Fruit fly (Drosophila melanogaster) whole organism, embryonic: ENCODE results near the gene Cdc50.

ENCODE experiments used
- Asciz ChIP-seq: fragments of 200-800 bp; sonication (Bioruptor generic); optimal IDR thresholded peaks from 2 replicates; lab custom pipeline; 2017; ENCODE audit warnings: missing biosample characterization, mild to moderate bottlenecking, missing genetic modification characterization, missing genetic modification reagents
- B-H1 ChIP-seq: fragments of 200-800 bp; sonication (Bioruptor generic); IDR thresholded peaks from 3 replicates; pipeline ENCODE4 v1.3.6; 2022; ENCODE audit warnings: missing biosample characterization, missing genetic modification characterization
- Blimp-1 ChIP-seq: fragments of 200-800 bp; sonication (Bioruptor generic); optimal IDR thresholded peaks from 3 replicates; lab custom pipeline; 2018; ENCODE audit warnings: missing biosample characterization, missing genetic modification characterization, mild to moderate bottlenecking, moderate library complexity, missing genetic modification reagents
- CG10274 ChIP-seq: fragments of 200-800 bp; sonication (Bioruptor generic); optimal IDR thresholded peaks from 3 replicates; lab custom pipeline; 2017; ENCODE audit warnings: missing biosample characterization, mild to moderate bottlenecking, missing genetic modification characterization
- CG10431 ChIP-seq: fragments of 200-800 bp; sonication (Bioruptor generic); optimal IDR thresholded peaks from 3 replicates; lab custom pipeline; 2018; ENCODE audit warnings: missing biosample characterization, mild to moderate bottlenecking, missing genetic modification characterization
- CG13775 ChIP-seq: fragments of 200-800 bp; sonication (Bioruptor generic); optimal IDR thresholded peaks from 3 replicates; lab custom pipeline; 2017; ENCODE audit warnings: missing biosample characterization, mild to moderate bottlenecking, missing genetic modification characterization
- CG14441 ChIP-seq: fragments of 200-800 bp; sonication (Bioruptor generic); IDR thresholded peaks from 2 replicates; pipeline ENCODE4 v1.3.6; 2022; ENCODE audit warnings: missing biosample characterization, missing genetic modification characterization
- CG17829 ChIP-seq: fragments of 200-800 bp; optimal IDR thresholded peaks from 2 replicates; lab custom pipeline; 2019; ENCODE audit warnings: missing biosample characterization, mild to moderate bottlenecking, missing genetic modification characterization, moderate library complexity
- CG18599 ChIP-seq: fragments of 200-800 bp; sonication (Bioruptor generic); optimal IDR thresholded peaks from 3 replicates; lab custom pipeline; 2017; ENCODE audit warnings: missing biosample characterization, missing genetic modification characterization, mild to moderate bottlenecking, moderate library complexity, missing genetic modification reagents
- CG2129 ChIP-seq: fragments of 200-800 bp; sonication (Bioruptor generic); IDR thresholded peaks from 2 replicates; pipeline ENCODE4 v1.3.6; 2022; ENCODE audit warnings: missing biosample characterization, missing genetic modification characterization; ENCODE audit not compliant: partially characterized antibody
- CG30431 ChIP-seq: fragments of 200-800 bp; sonication (Bioruptor generic); optimal IDR thresholded peaks from 2 replicates; lab custom pipeline; 2017; ENCODE audit warnings: missing biosample characterization, missing genetic modification characterization
- CG4854 ChIP-seq: fragments of 200-800 bp; sonication (Bioruptor generic); optimal IDR thresholded peaks from 2 replicates; lab custom pipeline; 2016; ENCODE audit warnings: missing biosample characterization, missing genetic modification characterization, inconsistent platforms
- CG6689 ChIP-seq: fragments of 200-800 bp; sonication (Bioruptor generic); IDR thresholded peaks from 2 replicates; pipeline ENCODE4 v1.3.6; 2022; ENCODE audit warnings: missing biosample characterization, missing genetic modification characterization
- CG7357 ChIP-seq: fragments of 200-800 bp; sonication (Bioruptor generic); IDR thresholded peaks from 3 replicates; pipeline ENCODE4 v1.3.6; 2022; ENCODE audit warnings: missing biosample characterization, missing genetic modification characterization
- CG8290 ChIP-seq, 3 experiments: fragments of 200-800 bp; sonication (Bioruptor generic); optimal IDR thresholded peaks; 2 replicates each; lab custom pipeline; 2016 to 2019; ENCODE audit warnings: missing biosample characterization in 3 of 3, missing genetic modification characterization in 3 of 3, mild to moderate bottlenecking in 2 of 3, moderate library complexity in 1 of 3
- CG9215 ChIP-seq: fragments of 200-800 bp; sonication (Bioruptor generic); IDR thresholded peaks from 2 replicates; pipeline ENCODE4 v1.3.6; 2022; ENCODE audit warnings: missing biosample characterization, missing genetic modification characterization
- CG9817 ChIP-seq: fragments of 200-800 bp; sonication (Bioruptor generic); optimal IDR thresholded peaks from 2 replicates; lab custom pipeline; 2018; ENCODE audit warnings: missing biosample characterization, mild to moderate bottlenecking, missing genetic modification characterization, moderate library complexity
- Dfd ChIP-seq, 2 experiments: fragments of >200 bp; optimal IDR thresholded peaks; 2 replicates each; lab custom pipeline; 2017; ENCODE audit warnings: missing biosample characterization in 2 of 2, missing genetic modification characterization in 2 of 2
- Dp ChIP-seq: fragments of 200-800 bp; sonication (Bioruptor generic); optimal IDR thresholded peaks from 2 replicates; lab custom pipeline; 2018; ENCODE audit warnings: missing biosample characterization, mild to moderate bottlenecking, missing genetic modification characterization, moderate library complexity
- Drgx ChIP-seq: fragments of 200-800 bp; sonication (Bioruptor generic); IDR thresholded peaks from 2 replicates; pipeline ENCODE4 v1.3.6; 2022; ENCODE audit warnings: missing biosample characterization, missing genetic modification characterization
- Ets65A ChIP-seq: fragments of 200-800 bp; sonication (Bioruptor generic); peaks from one replicate; lab custom pipeline; 2016; ENCODE audit warnings: missing biosample characterization, missing genetic modification characterization
- HmgZ ChIP-seq: fragments of 200-800 bp; sonication (Bioruptor generic); optimal IDR thresholded peaks from 2 replicates; lab custom pipeline; 2018; ENCODE audit warnings: missing biosample characterization, mild to moderate bottlenecking, missing genetic modification characterization
- Hmx ChIP-seq: fragments of 200-800 bp; sonication (Bioruptor generic); optimal IDR thresholded peaks from 2 replicates; lab custom pipeline; 2016; ENCODE audit warnings: missing biosample characterization, missing genetic modification characterization
- Mrtf ChIP-seq: fragments of 200-800 bp; sonication (Bioruptor generic); IDR thresholded peaks from 3 replicates; pipeline ENCODE4 v1.3.6; 2022; ENCODE audit warnings: missing biosample characterization, missing genetic modification characterization
- Myb ChIP-seq: fragments of 200-800 bp; sonication (Bioruptor generic); optimal IDR thresholded peaks from 2 replicates; lab custom pipeline; 2016; ENCODE audit warnings: missing biosample characterization, missing genetic modification characterization
- Neu2 ChIP-seq: fragments of 200-800 bp; sonication (Bioruptor generic); optimal IDR thresholded peaks from 3 replicates; lab custom pipeline; 2016; ENCODE audit warnings: missing biosample characterization, missing genetic modification characterization, borderline replicate concordance
- Six4 ChIP-seq: fragments of 200-800 bp; sonication (Bioruptor generic); optimal IDR thresholded peaks from 2 replicates; lab custom pipeline; 2016; ENCODE audit warnings: missing biosample characterization, missing genetic modification characterization
- Spps ChIP-seq: fragments of 200-800 bp; sonication (Bioruptor generic); optimal IDR thresholded peaks from 2 replicates; lab custom pipeline; 2018; ENCODE audit warnings: missing biosample characterization, mild to moderate bottlenecking, missing genetic modification characterization
- Taf1 ChIP-seq: fragments of 200-800 bp; sonication (Bioruptor generic); IDR thresholded peaks from 2 replicates; pipeline ENCODE4 v1.3.6; 2022; ENCODE audit warnings: missing biosample characterization, missing genetic modification characterization
- ap ChIP-seq: fragments of 200-800 bp; sonication (Bioruptor generic); IDR thresholded peaks from 2 replicates; pipeline ENCODE4 v1.3.6; 2022; ENCODE audit warnings: missing biosample characterization, missing genetic modification characterization
- br ChIP-seq: fragments of >200 bp; optimal IDR thresholded peaks from 2 replicates; lab custom pipeline; 2017
- cato ChIP-seq: fragments of 200-800 bp; sonication (Bioruptor generic); optimal IDR thresholded peaks from 2 replicates; lab custom pipeline; 2016; ENCODE audit warnings: missing biosample characterization, missing genetic modification characterization, borderline replicate concordance
- caup ChIP-seq: fragments of 200-800 bp; sonication (Bioruptor generic); optimal IDR thresholded peaks from 3 replicates; lab custom pipeline; 2017; ENCODE audit warnings: missing biosample characterization, mild to moderate bottlenecking, missing genetic modification characterization, moderate library complexity; ENCODE audit not compliant: severe bottlenecking
- cg ChIP-seq: fragments of 200-800 bp; sonication (Bioruptor generic); optimal IDR thresholded peaks from 3 replicates; lab custom pipeline; 2019; ENCODE audit warnings: missing biosample characterization, mild to moderate bottlenecking, missing genetic modification characterization, moderate library complexity
- chinmo ChIP-seq: fragments of 200-800 bp; sonication (Bioruptor generic); IDR thresholded peaks from 4 replicates; pipeline ENCODE4 v1.3.6; 2022; ENCODE audit warnings: missing biosample characterization, missing genetic modification characterization; ENCODE audit not compliant: partially characterized antibody
- dpn ChIP-seq, 2 experiments: fragments of 200-800 bp; sonication (Bioruptor generic); optimal IDR thresholded peaks; 3 replicates each; lab custom pipeline; 2016; ENCODE audit warnings: missing biosample characterization in 2 of 2, missing genetic modification characterization in 2 of 2
- dysf ChIP-seq: fragments of 200-800 bp; sonication (Bioruptor generic); IDR thresholded peaks from 3 replicates; pipeline ENCODE4 v1.3.6; 2022; ENCODE audit warnings: missing biosample characterization, missing genetic modification characterization
- esg ChIP-seq: fragments of 200-800 bp; sonication (Bioruptor generic); conservative IDR thresholded peaks from 2 replicates; pipeline ENCODE4 v1.3.6; 2022; ENCODE audit warnings: missing biosample characterization, missing genetic modification characterization
- ham ChIP-seq: fragments of 200-800 bp; sonication (Bioruptor generic); IDR thresholded peaks from 2 replicates; pipeline ENCODE4 v1.3.6; 2022; ENCODE audit warnings: missing biosample characterization, missing genetic modification characterization
- jumu ChIP-seq: fragments of 200-800 bp; sonication (Bioruptor generic); optimal IDR thresholded peaks from 3 replicates; lab custom pipeline; 2016; ENCODE audit warnings: missing biosample characterization, missing genetic modification characterization
- lilli ChIP-seq: fragments of 200-800 bp; sonication (Bioruptor generic); optimal IDR thresholded peaks from 3 replicates; lab custom pipeline; 2016; ENCODE audit warnings: missing biosample characterization, missing genetic modification characterization
- maf-S ChIP-seq: fragments of 200-800 bp; sonication (Bioruptor generic); optimal IDR thresholded peaks from 2 replicates; lab custom pipeline; 2016; ENCODE audit warnings: missing biosample characterization, missing genetic modification characterization
- org-1 ChIP-seq: fragments of 200-800 bp; sonication (Bioruptor generic); optimal IDR thresholded peaks from 2 replicates; lab custom pipeline; 2017; ENCODE audit warnings: missing biosample characterization, missing genetic modification characterization
- prd ChIP-seq, 3 experiments: fragments of >200 bp in 2 of 3; fragments of 200-800 bp in 1 of 3; sonication (Bioruptor generic) in 1 of 3; optimal IDR thresholded peaks in 2 of 3; IDR thresholded peaks in 1 of 3; 2 replicates in 2 of 3; 3 replicates in 1 of 3; pipeline versions ENCODE4 v1.3.6 to Lab custom; 2017 to 2022; ENCODE audit warnings: missing biosample characterization in 1 of 3, missing genetic modification characterization in 1 of 3
- seq ChIP-seq: fragments of 200-800 bp; sonication (Bioruptor generic); IDR thresholded peaks from 2 replicates; pipeline ENCODE4 v1.3.6; 2022; ENCODE audit warnings: missing biosample characterization, missing genetic modification characterization
- ssp ChIP-seq: fragments of 200-800 bp; sonication (Bioruptor generic); IDR thresholded peaks from 2 replicates; pipeline ENCODE4 v1.3.6; 2022; ENCODE audit warnings: missing biosample characterization, missing genetic modification characterization
- stc ChIP-seq: fragments of 200-800 bp; sonication (Bioruptor generic); IDR thresholded peaks from 2 replicates; pipeline ENCODE4 v1.3.6; 2022; ENCODE audit warnings: missing biosample characterization, missing genetic modification characterization
- stwl ChIP-seq: fragments of 200-800 bp; sonication (Bioruptor generic); optimal IDR thresholded peaks from 3 replicates; lab custom pipeline; 2018; ENCODE audit warnings: missing biosample characterization, mild to moderate bottlenecking, missing genetic modification characterization, moderate library complexity
- tin ChIP-seq: fragments of 200-800 bp; sonication (Bioruptor generic); optimal IDR thresholded peaks from 3 replicates; lab custom pipeline; 2016; ENCODE audit warnings: missing biosample characterization, missing genetic modification characterization
- zfh1 ChIP-seq: fragments of 200-800 bp; sonication (Bioruptor generic); IDR thresholded peaks from 3 replicates; pipeline ENCODE4 v1.3.6; 2022; ENCODE audit warnings: missing biosample characterization, missing genetic modification characterization

The Cdc50 gene

dm6 chrX:16441245-16441644 is at the start of gene Cdc50, which contains the start of gene rngo (continued):
- no peak for TF ChIP-seq Blimp-1
- peak; percentile 37 for TF ChIP-seq HmgZ (tag; lab: Kevin White, UChicago)
- peak; percentile 99 for TF ChIP-seq CG2129
- peak; percentile 45 for TF ChIP-seq Myb (GFP tag; lab: Kevin White, UChicago)
- no peak for TF ChIP-seq CG9215
- no peak for TF ChIP-seq org-1 (GFP tag; lab: Kevin White, UChicago)
- peak; percentile 49 for TF ChIP-seq CG13775 (GFP tag; lab: Kevin White, UChicago)

dm6 chrX:16484533-16484932 is 43.4 kb upstream of the Cdc50 start:
- TF ChIP-seq CG30431 (GFP tag; lab: Kevin White, UChicago) (no peak), CG10274 (no peak), CG14441 (GFP tag; lab: Robert Waterston, UW) (no peak), jumu (GFP tag; lab: Kevin White, UChicago) (no peak), CG6689 (GFP tag; lab: Robert Waterston, UW) (no peak), Mrtf (no peak), zfh1 (GFP tag; lab: Robert Waterston, UW) (no peak), ssp (GFP tag; lab: Robert Waterston, UW) (peak; percentile 34), caup (GFP tag; lab: Kevin White, UChicago) (no peak), Dfd (GFP tag; optimal IDR thresholded peaks at IDR 0.05; lab: Kevin White, UChicago) (peak in 1 of 2 experiments; percentile 19), ap (GFP tag; lab: Robert Waterston, UW) (no peak), seq (GFP tag; lab: Robert Waterston, UW) (no peak), CG7357 (peak; percentile 67), CG10431 (no peak), Neu2 (GFP tag; lab: Kevin White, UChicago) (peak; percentile 24), Dp (GFP tag; lab: Kevin White, UChicago) (no peak), Spps (tag; lab: Kevin White, UChicago) (no peak), br (lab: Kevin White, UChicago) (no peak), CG18599 (GFP tag; lab: Kevin White, UChicago) (no peak), CG8290 (GFP tag; optimal IDR thresholded peaks at IDR 0.05; lab: Kevin White, UChicago) (peak; percentile 93), CG8290 (tag; optimal IDR thresholded peaks at IDR 0.05; lab: Kevin White, UChicago) (no peak), Drgx (GFP tag; lab: Robert Waterston, UW) (no peak), stwl (tag; lab: Kevin White, UChicago) (peak; percentile 46), prd (optimal IDR thresholded peaks at IDR 0.05; lab: Kevin White, UChicago) (no peak), prd (GFP tag; IDR thresholded peaks at IDR 0.05; lab: Robert Waterston, UW) (no peak), Ets65A (GFP tag; lab: Kevin White, UChicago) (peak; percentile 6)

dm6 chrX:16458551-16458950 is 17.5 kb upstream of the Cdc50 start:
- TF ChIP-seq lilli (GFP tag; lab: Kevin White, UChicago) = no peak
- TF ChIP-seq Taf1 (GFP tag; lab: Robert Waterston, UW) = no peak
- no peak for TF ChIP-seq Asciz (GFP tag; lab: Kevin White, UChicago)
- TF ChIP-seq chinmo (GFP tag; lab: Robert Waterston, UW) = no peak
- no peak for TF ChIP-seq CG4854 (GFP tag; lab: Kevin White, UChicago)
- no peak for TF ChIP-seq Hmx (GFP tag; lab: Kevin White, UChicago)
- TF ChIP-seq esg (GFP tag; lab: Robert Waterston, UW) = peak; percentile 32; the same call in 1 of the 2 replicates
- no peak for TF ChIP-seq Six4 (GFP tag; lab: Kevin White, UChicago)
- no peak for TF ChIP-seq dysf (GFP tag; lab: Robert Waterston, UW)
- TF ChIP-seq cato (GFP tag; lab: Kevin White, UChicago) = no peak
- TF ChIP-seq ham = no peak
- TF ChIP-seq CG17829 = peak; percentile 2
- TF ChIP-seq maf-S (GFP tag; lab: Kevin White, UChicago) = no peak
- peak; percentile 2 for TF ChIP-seq tin (GFP tag; lab: Kevin White, UChicago)
- TF ChIP-seq CG9817 = peak; percentile 1
- peak in 1 of 2 experiments; percentile 29 for TF ChIP-seq dpn (GFP tag; optimal IDR thresholded peaks at IDR 0.05; lab: Kevin White, UChicago)
- peak; percentile 19; the same call in 1 of the 3 replicates for TF ChIP-seq B-H1 (GFP tag; lab: Robert Waterston, UW)
- TF ChIP-seq stc (GFP tag; lab: Robert Waterston, UW) = 0 out of 2 replicates have a peak, but pooled peaks have one; percentile 22
- peak; percentile 36 for TF ChIP-seq cg (GFP tag; lab: Kevin White, UChicago)
